Fruit fly (Drosophila melanogaster) whole organism, embryonic: ENCODE measurements around the gene CG4404.

Source experiments
- Aef1 ChIP-seq: fragments of 200-800 bp; sonication (Bioruptor generic); IDR thresholded peaks from 3 replicates; pipeline ENCODE4 v1.3.6; 2022; ENCODE audit warnings: missing biosample characterization, missing genetic modification characterization
- CG10209 ChIP-seq: fragments of 200-800 bp; sonication (Bioruptor generic); optimal IDR thresholded peaks from 3 replicates; lab custom pipeline; 2017; ENCODE audit warnings: missing biosample characterization, mild to moderate bottlenecking, missing genetic modification characterization, missing genetic modification reagents
- CG10267 ChIP-seq: fragments of 200-800 bp; sonication (Bioruptor generic); optimal IDR thresholded peaks from 2 replicates; lab custom pipeline; 2018; ENCODE audit warnings: missing biosample characterization, mild to moderate bottlenecking, missing genetic modification characterization, moderate library complexity
- CG10979 ChIP-seq: fragments of 200-800 bp; sonication (Bioruptor generic); optimal IDR thresholded peaks from 2 replicates; lab custom pipeline; 2018; ENCODE audit warnings: missing biosample characterization, mild to moderate bottlenecking, missing genetic modification characterization, moderate library complexity
- CG11085 ChIP-seq: fragments of 200-800 bp; sonication (Bioruptor generic); IDR thresholded peaks from 2 replicates; pipeline ENCODE4 v1.3.6; 2022; ENCODE audit warnings: missing biosample characterization, missing genetic modification characterization
- CG11456 ChIP-seq: fragments of 200-800 bp; sonication (Bioruptor generic); IDR thresholded peaks from 3 replicates; pipeline ENCODE4 v1.3.6; 2022; ENCODE audit warnings: missing biosample characterization, missing genetic modification characterization
- CG15073 ChIP-seq: fragments of 200-800 bp; sonication (Bioruptor generic); optimal IDR thresholded peaks from 2 replicates; lab custom pipeline; 2016; ENCODE audit warnings: missing biosample characterization, missing genetic modification characterization
- CG1529 ChIP-seq: fragments of 200-800 bp; sonication (Bioruptor generic); optimal IDR thresholded peaks from 3 replicates; lab custom pipeline; 2018; ENCODE audit warnings: missing biosample characterization, missing genetic modification characterization
- CG16863 ChIP-seq: fragments of 200-800 bp; sonication (Bioruptor generic); optimal IDR thresholded peaks from 3 replicates; lab custom pipeline; 2016; ENCODE audit warnings: missing biosample characterization, missing genetic modification characterization
- CG17359 ChIP-seq: fragments of 200-800 bp; sonication (Bioruptor generic); optimal IDR thresholded peaks from 3 replicates; lab custom pipeline; 2018; ENCODE audit warnings: missing biosample characterization, mild to moderate bottlenecking, missing genetic modification characterization, moderate library complexity
- CG17829 ChIP-seq: fragments of 200-800 bp; optimal IDR thresholded peaks from 2 replicates; lab custom pipeline; 2019; ENCODE audit warnings: missing biosample characterization, mild to moderate bottlenecking, missing genetic modification characterization, moderate library complexity
- CG17912 ChIP-seq: fragments of 200-800 bp; sonication (Bioruptor generic); optimal IDR thresholded peaks from 2 replicates; lab custom pipeline; 2018; ENCODE audit warnings: missing biosample characterization, mild to moderate bottlenecking, missing genetic modification characterization
- CG1792 ChIP-seq: fragments of 200-800 bp; sonication (Bioruptor generic); optimal IDR thresholded peaks from 2 replicates; lab custom pipeline; 2016; ENCODE audit warnings: missing biosample characterization, missing genetic modification characterization
- CG18764 ChIP-seq: fragments of 200-800 bp; sonication (Bioruptor generic); optimal IDR thresholded peaks from 3 replicates; lab custom pipeline; 2016; ENCODE audit warnings: missing biosample characterization, missing genetic modification characterization
- CG2116 ChIP-seq: fragments of 200-800 bp; sonication (Bioruptor generic); optimal IDR thresholded peaks from 3 replicates; lab custom pipeline; 2018; ENCODE audit warnings: missing biosample characterization, mild to moderate bottlenecking, missing genetic modification characterization
- CG2199 ChIP-seq: fragments of 200-800 bp; sonication (Bioruptor generic); IDR thresholded peaks from 3 replicates; pipeline ENCODE4 v1.3.6; 2022; ENCODE audit warnings: missing biosample characterization, missing genetic modification characterization
- CG4617 ChIP-seq: fragments of 200-800 bp; sonication (Bioruptor generic); optimal IDR thresholded peaks from 3 replicates; lab custom pipeline; 2016; ENCODE audit warnings: missing biosample characterization, missing genetic modification characterization, borderline replicate concordance
- CG6272 ChIP-seq: fragments of 200-800 bp; sonication (Bioruptor generic); IDR thresholded peaks from 2 replicates; pipeline ENCODE4 v1.3.6; 2022; ENCODE audit warnings: missing biosample characterization, missing genetic modification characterization
- CG7786 ChIP-seq: fragments of 200-800 bp; sonication (Bioruptor generic); optimal IDR thresholded peaks from 2 replicates; lab custom pipeline; 2016; ENCODE audit warnings: missing biosample characterization, missing genetic modification characterization
- CTCF ChIP-seq: fragments of 200-800 bp; sonication (Bioruptor generic); optimal IDR thresholded peaks from 2 replicates; lab custom pipeline; 2017; ENCODE audit warnings: missing biosample characterization, mild to moderate bottlenecking, missing genetic modification characterization, moderate library complexity
- Eip74EF ChIP-seq, 2 experiments: fragments of 200-800 bp in 1 of 2; fragments of >200 bp in 1 of 2; sonication (Bioruptor generic) in 1 of 2; optimal IDR thresholded peaks; 2 replicates each; lab custom pipeline; 2017 to 2019; ENCODE audit warnings: missing biosample characterization in 2 of 2, missing genetic modification characterization in 2 of 2, mild to moderate bottlenecking in 1 of 2, moderate library complexity in 1 of 2
- Fer2 ChIP-seq: fragments of 200-800 bp; sonication (Bioruptor generic); optimal IDR thresholded peaks from 2 replicates; lab custom pipeline; 2018; ENCODE audit warnings: missing biosample characterization, mild to moderate bottlenecking, missing genetic modification characterization, moderate library complexity
- HHEX ChIP-seq: fragments of 200-800 bp; sonication (Bioruptor generic); optimal IDR thresholded peaks from 3 replicates; lab custom pipeline; 2017; ENCODE audit warnings: missing biosample characterization, mild to moderate bottlenecking, missing genetic modification characterization, missing genetic modification reagents
- HmgD ChIP-seq: fragments of 200-800 bp; sonication (Bioruptor generic); optimal IDR thresholded peaks from 3 replicates; lab custom pipeline; 2016; ENCODE audit warnings: missing biosample characterization, missing genetic modification characterization
- Hmx ChIP-seq: fragments of 200-800 bp; sonication (Bioruptor generic); optimal IDR thresholded peaks from 2 replicates; lab custom pipeline; 2016; ENCODE audit warnings: missing biosample characterization, missing genetic modification characterization
- Hr3 ChIP-seq: fragments of 200-800 bp; sonication (Bioruptor generic); optimal IDR thresholded peaks from 3 replicates; lab custom pipeline; 2016; ENCODE audit warnings: missing biosample characterization, missing genetic modification characterization
- Jarid2 ChIP-seq: fragments of 200-800 bp; sonication (Bioruptor generic); optimal IDR thresholded peaks from 3 replicates; lab custom pipeline; 2017; ENCODE audit warnings: mild to moderate bottlenecking, missing biosample characterization, missing genetic modification reagents, missing genetic modification characterization
- NC2α ChIP-seq: fragments of 200-800 bp; sonication (Bioruptor generic); optimal IDR thresholded peaks from 2 replicates; lab custom pipeline; 2016; ENCODE audit warnings: missing biosample characterization, missing genetic modification characterization
- Side ChIP-seq: fragments of 200-800 bp; sonication (Bioruptor generic); optimal IDR thresholded peaks from 2 replicates; lab custom pipeline; 2016; ENCODE audit warnings: missing biosample characterization, missing genetic modification characterization
- Trl ChIP-seq, 3 experiments: fragments of >200 bp in 2 of 3; fragments of 200-800 bp in 1 of 3; sonication (Bioruptor generic) in 1 of 3; optimal IDR thresholded peaks; 2 replicates in 1 of 3; 3 replicates in 2 of 3; lab custom pipeline; 2016 to 2017; ENCODE audit warnings: missing biosample characterization in 1 of 3, missing genetic modification characterization in 1 of 3
- aop ChIP-seq: fragments of 200-800 bp; sonication (Bioruptor generic); IDR thresholded peaks from 2 replicates; pipeline ENCODE4 v1.3.6; 2022; ENCODE audit warnings: missing biosample characterization, missing genetic modification characterization
- ap ChIP-seq: fragments of 200-800 bp; sonication (Bioruptor generic); IDR thresholded peaks from 2 replicates; pipeline ENCODE4 v1.3.6; 2022; ENCODE audit warnings: missing biosample characterization, missing genetic modification characterization
- bab2 ChIP-seq: fragments of 200-800 bp; sonication (Bioruptor generic); optimal IDR thresholded peaks from 2 replicates; lab custom pipeline; 2016; ENCODE audit warnings: missing biosample characterization, missing genetic modification characterization
- btn ChIP-seq: fragments of 200-800 bp; sonication (Bioruptor generic); optimal IDR thresholded peaks from 2 replicates; lab custom pipeline; 2016; ENCODE audit warnings: missing biosample characterization, missing genetic modification characterization
- cg ChIP-seq: fragments of 200-800 bp; sonication (Bioruptor generic); optimal IDR thresholded peaks from 3 replicates; lab custom pipeline; 2019; ENCODE audit warnings: missing biosample characterization, mild to moderate bottlenecking, missing genetic modification characterization, moderate library complexity
- chif ChIP-seq, 2 experiments: fragments of 200-800 bp; sonication (Bioruptor generic); optimal IDR thresholded peaks; 3 replicates each; lab custom pipeline; 2016; ENCODE audit warnings: missing biosample characterization in 2 of 2, missing genetic modification characterization in 2 of 2
- crol ChIP-seq: fragments of 200-800 bp; sonication (Bioruptor generic); IDR thresholded peaks from 2 replicates; pipeline ENCODE4 v1.3.6; 2022; ENCODE audit warnings: missing biosample characterization, missing genetic modification characterization
- crp ChIP-seq, 2 experiments: fragments of 200-800 bp; sonication (Bioruptor generic); optimal IDR thresholded peaks; 2 replicates in 1 of 2; 3 replicates in 1 of 2; lab custom pipeline; 2017; ENCODE audit warnings: missing biosample characterization in 2 of 2, missing genetic modification characterization in 2 of 2, mild to moderate bottlenecking in 1 of 2, moderate library complexity in 1 of 2
- dysf ChIP-seq: fragments of 200-800 bp; sonication (Bioruptor generic); IDR thresholded peaks from 3 replicates; pipeline ENCODE4 v1.3.6; 2022; ENCODE audit warnings: missing biosample characterization, missing genetic modification characterization
- fd64A ChIP-seq: fragments of 200-800 bp; sonication (Bioruptor generic); optimal IDR thresholded peaks from 3 replicates; lab custom pipeline; 2018; ENCODE audit warnings: missing biosample characterization, mild to moderate bottlenecking, missing genetic modification characterization
- ftz-f1 ChIP-seq: fragments of 200-800 bp; sonication (Bioruptor generic); optimal IDR thresholded peaks from 2 replicates; lab custom pipeline; 2016; ENCODE audit warnings: missing biosample characterization, missing genetic modification characterization
- fu2 ChIP-seq: fragments of 200-800 bp; sonication (Bioruptor generic); optimal IDR thresholded peaks from 2 replicates; lab custom pipeline; 2016; ENCODE audit warnings: missing biosample characterization, missing genetic modification characterization
- grn ChIP-seq: fragments of 200-800 bp; sonication (Bioruptor generic); optimal IDR thresholded peaks from 3 replicates; lab custom pipeline; 2017; ENCODE audit warnings: missing biosample characterization, missing genetic modification characterization
- hkb ChIP-seq, 2 experiments: fragments of 200-800 bp in 1 of 2; fragments of >200 bp in 1 of 2; sonication (Bioruptor generic) in 1 of 2; IDR thresholded peaks in 1 of 2; optimal IDR thresholded peaks in 1 of 2; 2 replicates each; pipeline versions ENCODE4 v1.3.6 to Lab custom; 2017 to 2022; ENCODE audit warnings: missing biosample characterization in 1 of 2, missing genetic modification characterization in 1 of 2
- ind ChIP-seq: fragments of 200-800 bp; sonication (Bioruptor generic); optimal IDR thresholded peaks from 3 replicates; lab custom pipeline; 2016; ENCODE audit warnings: missing biosample characterization, missing genetic modification characterization
- insv ChIP-seq, 2 experiments: fragments of 200-800 bp; sonication (Bioruptor generic); optimal IDR thresholded peaks; 3 replicates each; lab custom pipeline; 2016 to 2018; ENCODE audit warnings: missing biosample characterization in 2 of 2, missing genetic modification characterization in 2 of 2
- pan ChIP-seq, 4 experiments: fragments of >200 bp in 3 of 4; fragments of 200-800 bp in 1 of 4; sonication (Bioruptor generic) in 1 of 4; optimal IDR thresholded peaks in 3 of 4; IDR thresholded peaks in 1 of 4; 2 replicates each; pipeline versions ENCODE4 v1.3.6 to Lab custom; 2017 to 2022; ENCODE audit warnings: missing biosample characterization in 2 of 4, missing genetic modification characterization in 2 of 4, mixed read lengths in 1 of 4
- phol ChIP-seq: fragments of 200-800 bp; sonication (Bioruptor generic); optimal IDR thresholded peaks from 3 replicates; lab custom pipeline; 2018; ENCODE audit warnings: missing biosample characterization, mild to moderate bottlenecking, missing genetic modification characterization, moderate library complexity
- pzg ChIP-seq: fragments of 200-800 bp; sonication (Bioruptor generic); optimal IDR thresholded peaks from 3 replicates; lab custom pipeline; 2018; ENCODE audit warnings: missing biosample characterization, mild to moderate bottlenecking, missing genetic modification characterization, moderate library complexity
- schlank ChIP-seq: fragments of 200-800 bp; sonication (Bioruptor generic); optimal IDR thresholded peaks from 2 replicates; lab custom pipeline; 2018; ENCODE audit warnings: missing biosample characterization, mild to moderate bottlenecking, missing genetic modification characterization
- slbo ChIP-seq: fragments of 200-800 bp; sonication (Bioruptor generic); IDR thresholded peaks from 2 replicates; pipeline ENCODE4 v1.3.6; 2022; ENCODE audit warnings: missing biosample characterization, missing genetic modification characterization

Gene CG4404

dm6 chrX:12889075-12889474, 16.7 kb downstream of the CG4404 start (continued):
- TF ChIP-seq pzg (GFP tag; lab: Kevin White, UChicago) (no peak), crp (GFP tag; optimal IDR thresholded peaks at IDR 0.05; lab: Kevin White, UChicago) (no peak), Trl (optimal IDR thresholded peaks at IDR 0.05; lab: Kevin White, UChicago) (no peak), Trl (GFP tag; optimal IDR thresholded peaks at IDR 0.05; lab: Kevin White, UChicago) (peak; percentile 5), fu2 (no peak), hkb (optimal IDR thresholded peaks at IDR 0.05; lab: Kevin White, UChicago) (no peak), hkb (GFP tag; IDR thresholded peaks at IDR 0.05; lab: Robert Waterston, UW) (0 out of 2 replicates have a peak, but pooled peaks have one; percentile 19), Eip74EF (GFP tag; optimal IDR thresholded peaks at IDR 0.05; lab: Kevin White, UChicago) (no peak), CG1792 (GFP tag; lab: Kevin White, UChicago) (no peak), ap (no peak), CG6272 (GFP tag; lab: Robert Waterston, UW) (no peak), CG16863 (GFP tag; lab: Kevin White, UChicago) (no peak), insv (GFP tag; optimal IDR thresholded peaks at IDR 0.05; lab: Kevin White, UChicago) (no peak), CG7786 (GFP tag; lab: Kevin White, UChicago) (peak; percentile 13), Hmx (GFP tag; lab: Kevin White, UChicago) (no peak), HHEX (GFP tag; lab: Kevin White, UChicago) (peak; percentile 25), bab2 (GFP tag; lab: Kevin White, UChicago) (peak; percentile 9), Hr3 (GFP tag; lab: Kevin White, UChicago) (no peak), slbo (no peak), CG2199 (GFP tag; lab: Robert Waterston, UW) (no peak), phol (tag; lab: Kevin White, UChicago) (no peak), HmgD (GFP tag; lab: Kevin White, UChicago) (no peak), Aef1 (GFP tag; lab: Robert Waterston, UW) (no peak), fd64A (GFP tag; lab: Kevin White, UChicago) (peak; percentile 72), Side (peak; percentile 16), CG17359 (peak; percentile 28), CG17912 (no peak), ind (GFP tag; lab: Kevin White, UChicago) (no peak), dysf (GFP tag; lab: Robert Waterston, UW) (no peak), ftz-f1 (GFP tag; lab: Kevin White, UChicago) (no peak), CG4617 (GFP tag; lab: Kevin White, UChicago) (no peak), btn (GFP tag; lab: Kevin White, UChicago) (no peak), pan (optimal IDR thresholded peaks at IDR 0.05; lab: Kevin White, UChicago) (no peak), pan (GFP tag; optimal IDR thresholded peaks at IDR 0.05 in 1 of 2, IDR thresholded peaks at IDR 0.05 in 1 of 2) (no peak), NC2α (GFP tag; lab: Kevin White, UChicago) (no peak), CG1529 (GFP tag; lab: Kevin White, UChicago) (no peak), CG11456 (GFP tag; lab: Robert Waterston, UW) (no peak), CG2116 (GFP tag; lab: Kevin White, UChicago) (no peak), grn (GFP tag; lab: Kevin White, UChicago) (peak; percentile 15), aop (GFP tag; lab: Robert Waterston, UW) (no peak), CG10267 (peak; percentile 26), CG15073 (GFP tag; lab: Kevin White, UChicago) (no peak), Fer2 (tag; lab: Kevin White, UChicago) (peak; percentile 15), crol (GFP tag; lab: Robert Waterston, UW) (no peak), CG18764 (GFP tag; lab: Kevin White, UChicago) (peak; percentile 20), CG17829 (tag; lab: Kevin White, UChicago) (no peak), schlank (tag; lab: Kevin White, UChicago) (peak; percentile 33), Jarid2 (peak; percentile 11), CTCF (peak; percentile 17), cg (GFP tag; lab: Kevin White, UChicago) (peak; percentile 24), CG10979 (tag; lab: Kevin White, UChicago) (peak; percentile 27), CG10209 (GFP tag; lab: Kevin White, UChicago) (peak; percentile 44), chif (GFP tag; optimal IDR thresholded peaks at IDR 0.05; lab: Kevin White, UChicago) (no peak), CG11085 (GFP tag; lab: Robert Waterston, UW) (no peak)
